Fruit fly (Drosophila melanogaster): ENCODE results near the gene CG14115.
A peak's percentile ranks its signal among the peaks of the same experiment; 100 is the strongest.

Gene CG14115

DNA sequence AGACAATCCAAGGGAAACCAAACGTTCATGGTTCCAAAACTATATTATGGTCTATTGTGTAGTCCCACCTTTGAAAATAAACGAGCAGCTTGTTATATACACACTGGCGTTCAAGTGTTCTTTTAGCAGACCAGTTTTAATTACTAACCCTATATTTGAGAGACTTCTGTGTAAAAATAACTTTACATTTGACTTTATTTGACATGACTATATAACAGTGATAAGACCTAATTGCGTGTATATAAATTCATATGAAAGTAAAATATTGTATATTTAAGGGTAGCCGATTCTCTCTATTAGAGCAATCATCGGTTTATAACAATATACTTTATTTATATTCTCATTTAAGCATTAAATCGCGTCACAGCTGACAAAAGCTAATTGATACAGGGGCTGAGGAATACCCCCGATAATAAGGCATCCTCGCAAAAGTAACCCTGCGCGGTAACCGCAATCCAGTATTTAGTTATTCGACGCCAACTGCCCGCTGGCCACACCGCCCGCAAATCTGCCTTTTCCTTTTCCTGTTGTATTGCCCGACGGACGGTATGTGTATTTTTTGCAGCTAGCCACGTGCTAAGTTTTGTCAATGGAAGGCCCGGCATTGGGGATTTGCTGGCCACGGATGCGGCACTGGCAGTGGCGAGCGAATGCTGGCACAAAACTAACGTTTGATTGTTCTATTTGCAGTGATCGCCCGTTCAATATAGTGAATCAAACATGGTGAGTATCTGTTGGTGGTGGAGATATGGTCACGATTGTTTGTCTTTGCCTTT is 19.7 kb downstream of the CG14115 start, which contains the start of gene RpS4 (continued):
- TF ChIP-seq CG6254 (GFP tag; optimal IDR thresholded peaks at IDR 0.05) (peak; percentile 88), CG10209 (GFP tag; optimal IDR thresholded peaks at IDR 0.05) (peak; percentile 90), CG11696 (GFP tag; IDR thresholded peaks at IDR 0.05) (peak; percentile 65), Deaf1 (tag; optimal IDR thresholded peaks at IDR 0.05) (peak; percentile 44), CG42726 (GFP tag; IDR thresholded peaks at IDR 0.05; ENCODE audit: partially characterized antibody) (peak; percentile 62), CG2129 (GFP tag; IDR thresholded peaks at IDR 0.05; ENCODE audit: partially characterized antibody) (no peak), Xrp1 (GFP tag; IDR thresholded peaks at IDR 0.05) (peak; percentile 36; the same call in 1 of the 2 replicates), Awh (GFP tag; IDR thresholded peaks at IDR 0.05) (peak; percentile 92), cato (GFP tag; optimal IDR thresholded peaks at IDR 0.05; ENCODE audit: borderline replicate concordance) (peak; percentile 53), CkIIα-i1 (GFP tag; IDR thresholded peaks at IDR 0.05) (peak; percentile 66), CG10431 (GFP tag; optimal IDR thresholded peaks at IDR 0.05) (peak; percentile 98), inv (GFP tag; IDR thresholded peaks at IDR 0.05; ENCODE audit: partially characterized antibody) (0 out of 2 replicates have a peak, but pooled peaks have one; percentile 13), CG14050 (GFP tag; IDR thresholded peaks at IDR 0.05) (peak; percentile 82), lbe (GFP tag; optimal IDR thresholded peaks at IDR 0.05) (peak; percentile 34), CG16779 (GFP tag; IDR thresholded peaks at IDR 0.05) (peak; percentile 90), eve (GFP tag; optimal IDR thresholded peaks at IDR 0.05) (no peak), gce (GFP tag; IDR thresholded peaks at IDR 0.05) (peak; percentile 92), tio (GFP tag; optimal IDR thresholded peaks at IDR 0.05) (no peak), CG4707 (GFP tag; optimal IDR thresholded peaks at IDR 0.05) (peak; percentile 96), CG14441 (GFP tag; IDR thresholded peaks at IDR 0.05) (peak; percentile 75), ssp (GFP tag; IDR thresholded peaks at IDR 0.05) (peak; percentile 91), CG2875 (GFP tag; optimal IDR thresholded peaks at IDR 0.05) (peak; percentile 94), CG3163 (GFP tag; optimal IDR thresholded peaks at IDR 0.05) (peak; percentile 62), zf30C (GFP tag; optimal IDR thresholded peaks at IDR 0.05) (peak; percentile 76), ATbp (GFP tag; optimal IDR thresholded peaks at IDR 0.05) (peak; percentile 94), CG7271 (tag; optimal IDR thresholded peaks at IDR 0.05) (peak; percentile 97), bsh (GFP tag; optimal IDR thresholded peaks at IDR 0.05) (peak; percentile 83 to 87), Hr3 (GFP tag; optimal IDR thresholded peaks at IDR 0.05) (peak; percentile 66), Eip74EF (GFP tag; optimal IDR thresholded peaks at IDR 0.05) (peak in 1 of 2 experiments; percentile 74), ewg (GFP tag; optimal IDR thresholded peaks at IDR 0.05) (peak; percentile 88), CG13296 (GFP tag; optimal IDR thresholded peaks at IDR 0.05) (peak; percentile 96), wek (GFP tag; optimal IDR thresholded peaks at IDR 0.05) (peak; percentile 99), Sox100B (GFP tag; optimal IDR thresholded peaks at IDR 0.05) (peak; percentile 80), HLH3B (GFP tag; IDR thresholded peaks at IDR 0.05) (peak; percentile 79), Nf-YB (GFP tag; optimal IDR thresholded peaks at IDR 0.05) (peak; percentile 68), Ssrp (tag; optimal IDR thresholded peaks at IDR 0.05) (peak; percentile 42), CG4730 (GFP tag; IDR thresholded peaks at IDR 0.05) (peak; percentile 67), hb (GFP tag; IDR thresholded peaks at IDR 0.05; ENCODE audit: partially characterized antibody) (no peak), org-1 (GFP tag; optimal IDR thresholded peaks at IDR 0.05) (peak; percentile 90), Drgx (GFP tag; IDR thresholded peaks at IDR 0.05) (peak; percentile 49), bbx (GFP tag; IDR thresholded peaks at IDR 0.05; ENCODE audit: partially characterized antibody) (peak; percentile 48; the same call in 1 of the 2 replicates), gcm (GFP tag; optimal IDR thresholded peaks at IDR 0.05) (peak; percentile 91), CG3838 (GFP tag; optimal IDR thresholded peaks at IDR 0.05) (peak; percentile 30), CG10565 (GFP tag; optimal IDR thresholded peaks at IDR 0.05) (no peak), az2 (GFP tag; optimal IDR thresholded peaks at IDR 0.05) (peak; percentile 39), fd96Cb (tag; optimal IDR thresholded peaks at IDR 0.05) (peak; percentile 54), CG3726 (GFP tag; IDR thresholded peaks at IDR 0.05) (peak; percentile 82)
